Fruit fly (Drosophila melanogaster) whole organism, adult: Measurements from ENCODE around the gene CG14232.

ENCODE experiments used
- CG11617 ChIP-seq: fragments of 200-800 bp; sonication (Bioruptor generic); optimal IDR thresholded peaks from 2 replicates; lab custom pipeline; 2017; ENCODE audit warnings: mild to moderate bottlenecking, missing biosample characterization, missing genetic modification reagents, missing genetic modification characterization
- CG12768 ChIP-seq: fragments of 200-800 bp; sonication (Bioruptor generic); optimal IDR thresholded peaks from 2 replicates; lab custom pipeline; 2017; ENCODE audit warnings: missing biosample characterization, missing genetic modification characterization, mild to moderate bottlenecking, moderate library complexity, missing genetic modification reagents
- CG14711 ChIP-seq: fragments of 200-800 bp; sonication (Bioruptor generic); optimal IDR thresholded peaks from 2 replicates; lab custom pipeline; 2018; ENCODE audit warnings: missing biosample characterization, mild to moderate bottlenecking, missing genetic modification characterization, moderate library complexity
- CG1620 ChIP-seq: fragments of 200-800 bp; sonication (Bioruptor generic); optimal IDR thresholded peaks from 2 replicates; lab custom pipeline; 2016; ENCODE audit warnings: missing biosample characterization, missing genetic modification characterization
- CG33017 ChIP-seq: fragments of 200-800 bp; sonication (Bioruptor generic); optimal IDR thresholded peaks from 2 replicates; lab custom pipeline; 2018; ENCODE audit warnings: missing biosample characterization, mild to moderate bottlenecking, missing genetic modification characterization, moderate library complexity
- CG5204 ChIP-seq: fragments of 200-800 bp; sonication (Bioruptor generic); optimal IDR thresholded peaks from 2 replicates; lab custom pipeline; 2016; ENCODE audit warnings: missing biosample characterization, missing genetic modification characterization
- CG7045 ChIP-seq: fragments of 200-800 bp; sonication (Bioruptor generic); optimal IDR thresholded peaks from 2 replicates; lab custom pipeline; 2017; ENCODE audit warnings: missing biosample characterization, mild to moderate bottlenecking, missing genetic modification characterization
- CG7101 ChIP-seq: fragments of 200-800 bp; sonication (Bioruptor generic); optimal IDR thresholded peaks from 2 replicates; lab custom pipeline; 2018; ENCODE audit warnings: missing biosample characterization, mild to moderate bottlenecking, missing genetic modification characterization, moderate library complexity
- Clk ChIP-seq: fragments of 200-800 bp; sonication (Bioruptor generic); optimal IDR thresholded peaks from 2 replicates; lab custom pipeline; 2017; ENCODE audit warnings: missing biosample characterization, missing genetic modification characterization
- Crg-1 ChIP-seq: fragments of 200-800 bp; sonication (Bioruptor generic); optimal IDR thresholded peaks from 2 replicates; lab custom pipeline; 2016; ENCODE audit warnings: missing biosample characterization, missing genetic modification characterization
- Hr96 ChIP-seq: fragments of 200-800 bp; sonication (Bioruptor generic); optimal IDR thresholded peaks from 2 replicates; lab custom pipeline; 2016; ENCODE audit warnings: missing biosample characterization, missing genetic modification characterization
- Mnt ChIP-seq: fragments of 200-800 bp; sonication (Bioruptor generic); optimal IDR thresholded peaks from 2 replicates; lab custom pipeline; 2016; ENCODE audit warnings: missing biosample characterization, mild to moderate bottlenecking, missing genetic modification characterization
- bab1 ChIP-seq: fragments of 200-800 bp; sonication (Bioruptor generic); optimal IDR thresholded peaks from 3 replicates; lab custom pipeline; 2019; ENCODE audit warnings: missing biosample characterization, mild to moderate bottlenecking, missing genetic modification characterization, moderate library complexity
- cic ChIP-seq: fragments of 200-800 bp; sonication (Bioruptor generic); optimal IDR thresholded peaks from 2 replicates; lab custom pipeline; 2017; ENCODE audit warnings: missing biosample characterization, mild to moderate bottlenecking, missing genetic modification characterization, moderate library complexity
- cnc ChIP-seq, 2 experiments: fragments of >200 bp; optimal IDR thresholded peaks; 2 replicates each; lab custom pipeline; 2017
- kay ChIP-seq: fragments of 200-800 bp; sonication (Bioruptor generic); peaks from one replicate; lab custom pipeline; 2016; ENCODE audit warnings: missing biosample characterization, missing genetic modification characterization, borderline replicate concordance
- ovo ChIP-seq: fragments of 200-800 bp; sonication (Bioruptor generic); optimal IDR thresholded peaks from 2 replicates; lab custom pipeline; 2016; ENCODE audit warnings: missing biosample characterization, missing genetic modification characterization
- pad ChIP-seq: fragments of 200-800 bp; sonication (Bioruptor generic); optimal IDR thresholded peaks from 3 replicates; lab custom pipeline; 2017; ENCODE audit warnings: missing biosample characterization, missing genetic modification characterization, mild to moderate bottlenecking, moderate library complexity, missing genetic modification reagents
- tj ChIP-seq: fragments of 200-800 bp; sonication (Bioruptor generic); optimal IDR thresholded peaks from 3 replicates; lab custom pipeline; 2017; ENCODE audit warnings: missing biosample characterization, mild to moderate bottlenecking, missing genetic modification characterization, moderate library complexity
- toe ChIP-seq: fragments of 200-800 bp; sonication (Bioruptor generic); optimal IDR thresholded peaks from 2 replicates; lab custom pipeline; 2016; ENCODE audit warnings: missing biosample characterization, missing genetic modification characterization

The CG14232 gene

DNA sequence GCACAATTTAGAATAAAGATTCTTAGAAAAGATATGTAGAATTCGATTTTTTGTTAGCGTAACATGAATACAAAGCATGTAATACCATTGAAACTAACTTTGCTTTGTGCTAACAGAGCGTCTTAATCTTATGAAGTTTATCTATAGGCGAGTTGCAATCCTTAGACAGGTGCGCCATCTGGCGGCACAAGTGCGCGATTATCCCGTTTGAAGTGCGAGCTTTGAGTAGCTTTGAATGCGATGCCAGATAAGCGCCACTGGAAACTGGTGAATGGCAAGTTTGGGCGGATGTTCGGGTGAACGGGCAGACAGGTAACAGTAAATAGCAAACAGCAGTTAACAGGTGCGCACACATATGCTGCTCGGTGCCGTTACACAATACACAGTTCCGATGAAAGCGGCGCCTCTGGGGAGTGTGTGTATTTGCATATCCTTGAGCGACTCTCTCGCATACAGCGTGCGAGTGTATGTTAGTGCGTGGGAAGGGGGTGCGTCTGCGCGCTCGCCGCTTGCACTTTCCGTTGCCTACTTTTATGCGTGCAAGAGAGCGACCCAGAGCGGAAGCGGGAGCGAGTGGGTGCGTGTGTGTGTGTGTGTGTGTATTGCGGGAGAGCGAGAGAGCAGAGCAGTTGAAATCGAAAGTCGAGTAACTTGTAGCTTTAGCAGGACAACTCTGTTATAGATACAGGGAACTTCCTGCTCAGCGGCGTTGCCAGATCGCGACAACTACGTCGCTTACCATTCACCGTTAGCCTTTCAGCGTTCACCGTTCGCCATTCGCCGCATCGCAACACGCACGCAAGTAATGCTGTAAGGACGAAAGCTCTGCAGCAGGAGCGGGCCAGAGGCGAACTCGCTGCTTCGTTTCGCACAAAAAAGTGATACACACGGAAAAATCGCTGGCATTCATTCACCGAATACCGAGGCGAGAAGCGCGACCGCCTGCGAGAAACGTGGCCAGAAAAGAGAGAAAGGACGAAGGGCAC, 14.2 kb upstream of the CG14232 start, which contains the start of gene CG12531:
Gene CG12531, plus strand, starts transcription at position 936 of the 986 bp plus-strand sequence.
- TF ChIP-seq CG1620 (GFP tag; lab: Kevin White, UChicago) (no peak), Hr96 (GFP tag; lab: Kevin White, UChicago) (no peak), pad (no peak), tj (GFP tag; lab: Kevin White, UChicago) (no peak), ovo (no peak), cnc (optimal IDR thresholded peaks at IDR 0.05; lab: Kevin White, UChicago) (no peak), CG5204 (GFP tag; lab: Kevin White, UChicago) (no peak), kay (no peak), CG11617 (no peak), CG12768 (GFP tag; lab: Kevin White, UChicago) (no peak), Mnt (no peak), cic (GFP tag; lab: Kevin White, UChicago) (no peak), CG7045 (GFP tag; lab: Kevin White, UChicago) (no peak), toe (GFP tag; lab: Kevin White, UChicago) (no peak), CG14711 (tag; lab: Kevin White, UChicago) (no peak)

DNA sequence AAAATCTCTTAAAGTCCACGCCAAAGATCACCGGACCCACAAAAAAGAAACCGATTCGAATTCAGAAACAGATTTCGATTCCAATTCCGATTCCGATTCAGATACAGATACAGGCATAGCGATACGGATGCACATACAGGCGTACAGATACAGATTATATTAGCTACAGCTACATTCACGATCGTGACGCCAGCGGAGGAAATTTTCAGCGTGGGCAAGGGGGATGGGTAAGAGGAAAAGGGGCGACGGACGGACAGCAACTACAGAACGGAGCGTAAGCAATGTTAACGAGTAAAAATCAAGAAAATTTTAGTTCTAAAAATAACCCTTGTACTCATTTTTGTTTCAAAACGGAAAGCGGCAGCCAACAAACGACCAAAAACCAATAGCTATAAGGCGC, 13.0 kb upstream of the CG14232 start:
- peak; percentile 5 for TF ChIP-seq Hr96 (GFP tag; lab: Kevin White, UChicago)
- no peak for TF ChIP-seq CG33017 (tag; lab: Kevin White, UChicago)
- TF ChIP-seq cic (GFP tag; lab: Kevin White, UChicago): no peak

- TF ChIP-seq CG5204 (GFP tag; lab: Kevin White, UChicago) (no peak), ovo (no peak), bab1 (GFP tag; lab: Kevin White, UChicago) (no peak), Clk (GFP tag; lab: Kevin White, UChicago) (no peak), pad (no peak), kay (no peak)
Observed at dm6 chrX:19716325-19716917, 12.4 kb upstream of the CG14232 start.

DNA sequence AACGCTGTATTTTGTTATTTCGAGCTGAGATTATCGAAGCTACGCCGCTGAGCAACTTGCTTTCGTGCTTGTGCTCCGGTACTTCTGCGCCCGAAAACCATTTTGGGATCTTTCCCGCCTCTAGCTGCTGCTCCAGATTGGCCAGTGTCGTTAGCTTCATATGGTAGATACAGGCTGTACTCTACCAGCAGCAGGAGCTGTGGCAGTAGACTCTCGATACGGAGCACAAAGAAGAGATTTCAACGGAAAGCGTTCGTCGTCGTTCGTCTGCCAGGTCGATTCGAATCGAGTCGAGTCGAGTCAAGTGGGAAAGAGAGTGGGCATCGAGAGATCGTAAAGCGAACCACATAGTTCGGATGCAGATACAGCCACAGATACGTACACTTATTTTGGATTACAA, 10.8 kb upstream of the CG14232 start:
- TF ChIP-seq Hr96 (GFP tag; lab: Kevin White, UChicago): no peak
- TF ChIP-seq kay: no peak

DNA sequence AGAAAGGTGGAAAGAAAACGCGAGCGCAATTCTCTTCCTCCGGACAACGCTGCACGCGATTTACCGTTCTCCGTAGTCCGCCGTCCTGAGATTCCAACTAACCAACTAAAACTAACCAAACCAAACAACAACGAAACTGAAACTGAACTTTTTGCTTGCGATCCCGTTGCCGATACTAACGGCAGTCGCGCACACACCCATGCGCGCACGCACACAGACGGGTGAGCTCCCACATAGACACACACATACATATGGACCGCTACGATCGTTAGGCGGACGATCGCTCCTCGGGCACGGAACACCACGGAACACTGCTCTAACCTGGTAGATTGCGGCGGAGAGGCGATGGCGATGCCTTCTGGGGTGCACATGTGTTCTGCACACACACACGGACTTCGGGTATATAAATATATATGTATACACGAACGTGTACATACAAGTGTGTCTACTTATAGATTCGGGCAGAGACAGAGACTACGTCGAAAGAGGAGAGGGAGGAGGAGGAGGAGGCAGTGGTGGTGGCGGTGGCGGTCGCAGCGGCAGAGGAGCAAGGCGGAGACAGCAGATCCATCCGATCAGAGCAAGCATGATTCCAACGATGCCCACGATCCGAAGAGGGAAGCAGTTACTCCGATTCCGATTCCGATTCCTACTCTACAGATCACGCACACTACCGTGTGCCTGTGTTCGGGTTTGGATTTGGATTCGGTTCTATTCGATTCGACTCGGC, 9.0 kb upstream of the CG14232 start, which contains the start of gene meso18E:
Gene meso18E, minus strand, starts transcription at position 148 of the 730 bp plus-strand sequence.
- TF ChIP-seq ovo (peak; percentile 34), pad (peak; percentile 20), CG33017 (tag; lab: Kevin White, UChicago) (no peak), Mnt (peak; percentile 60)

dm6 chrX:19711936-19712335, 7.9 kb upstream of the CG14232 start:
- no peak for TF ChIP-seq cic (GFP tag; lab: Kevin White, UChicago)
- no peak for TF ChIP-seq Hr96 (GFP tag; lab: Kevin White, UChicago)
- TF ChIP-seq kay: no peak
- TF ChIP-seq CG7045 (GFP tag; lab: Kevin White, UChicago): no peak
- TF ChIP-seq CG11617: no peak
- TF ChIP-seq tj (GFP tag; lab: Kevin White, UChicago): peak; percentile 75

- no peak for TF ChIP-seq CG7045 (GFP tag; lab: Kevin White, UChicago)
- TF ChIP-seq ovo: no peak
- TF ChIP-seq CG33017 (tag; lab: Kevin White, UChicago): no peak
- peak; percentile 71 for TF ChIP-seq bab1 (GFP tag; lab: Kevin White, UChicago)
- no peak for TF ChIP-seq CG14711 (tag; lab: Kevin White, UChicago)
- TF ChIP-seq pad: no peak
- TF ChIP-seq cic (GFP tag; lab: Kevin White, UChicago): no peak
- no peak for TF ChIP-seq CG7101
- peak; percentile 29 for TF ChIP-seq Mnt
- TF ChIP-seq CG1620 (GFP tag; lab: Kevin White, UChicago): no peak
- peak; percentile 23 for TF ChIP-seq CG11617
- TF ChIP-seq cnc (optimal IDR thresholded peaks at IDR 0.05; lab: Kevin White, UChicago): no peak
- TF ChIP-seq Crg-1 (GFP tag; lab: Kevin White, UChicago): no peak
- no peak for TF ChIP-seq kay
- no peak for TF ChIP-seq CG12768 (GFP tag; lab: Kevin White, UChicago)
- no peak for TF ChIP-seq Hr96 (GFP tag; lab: Kevin White, UChicago)
- no peak for TF ChIP-seq tj (GFP tag; lab: Kevin White, UChicago)
Observed at dm6 chrX:19701611-19702010, 2.4 kb downstream of the CG14232 start, which contains the start of gene Tcs4. Gene Tcs4, minus strand, starts transcription at chrX:19701755.
